Worm (Caenorhabditis elegans): ENCODE data around the gene chil-6.

- no peak for TF ChIP-seq unc-62 (GFP tag; optimal IDR thresholded peaks at IDR 0.05)
- no peak for TF ChIP-seq efl-3 (GFP tag; optimal IDR thresholded peaks at IDR 0.05)
- no peak for TF ChIP-seq ceh-63 (GFP tag; optimal IDR thresholded peaks at IDR 0.05)
- TF ChIP-seq mef-2 (tag; optimal IDR thresholded peaks at IDR 0.05) = no peak
- TF ChIP-seq nhr-77 (tag; optimal IDR thresholded peaks at IDR 0.05) = no peak
- peak; percentile 66 for TF ChIP-seq elt-2 (tag; optimal IDR thresholded peaks at IDR 0.05)
- TF ChIP-seq sox-4 (tag; optimal IDR thresholded peaks at IDR 0.05) = no peak
- no peak for TF ChIP-seq zip-4 (GFP tag; optimal IDR thresholded peaks at IDR 0.05)
- no peak for TF ChIP-seq lin-13 (GFP tag; optimal IDR thresholded peaks at IDR 0.05)
These were observed 50.1 kb downstream of the chil-6 start, which contains the start of gene cyp-13A8 for ce11 chrII:9807519-9807972.
